Fruit fly (Drosophila melanogaster): Measurements from ENCODE around the gene wcy.

DNA sequence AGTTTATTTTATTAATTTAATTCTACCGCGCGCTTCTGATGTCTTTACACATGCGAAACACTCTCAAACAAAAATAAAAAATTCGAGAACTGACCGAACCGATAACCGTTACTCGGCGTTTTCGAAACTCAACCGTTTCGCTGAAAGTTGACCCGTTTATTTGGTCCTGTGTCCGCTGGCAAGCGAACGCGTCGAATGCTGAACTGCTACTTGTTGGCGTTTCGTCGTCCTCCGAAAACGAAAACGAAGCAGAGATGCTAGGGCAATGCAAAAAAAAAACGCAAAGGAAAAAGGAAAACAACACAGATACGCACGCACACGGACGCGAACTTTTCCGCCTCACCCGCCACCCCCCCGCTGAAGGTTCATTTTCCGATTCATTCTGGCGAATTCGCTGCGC is 11.1 kb downstream of the wcy start, which contains the start of gene CG45002:
- no peak for TF ChIP-seq lola (GFP tag; optimal IDR thresholded peaks at IDR 0.05)
- no peak for TF ChIP-seq psq (GFP tag; optimal IDR thresholded peaks at IDR 0.05)
- TF ChIP-seq Rel (GFP tag; optimal IDR thresholded peaks at IDR 0.05), result no peak
- no peak for TF ChIP-seq Rel (tag; optimal IDR thresholded peaks at IDR 0.05)
- TF ChIP-seq sage (GFP tag; optimal IDR thresholded peaks at IDR 0.05), result no peak
- no peak for TF ChIP-seq sv (GFP tag; optimal IDR thresholded peaks at IDR 0.05)
- no peak for TF ChIP-seq h (GFP tag; optimal IDR thresholded peaks at IDR 0.05)
